Worm (Caenorhabditis elegans): Measurements from ENCODE around the gene T13H5.8.

T13H5.8 gene

ce11 chrII:8483793-8484186 lies 34.5 kb upstream of the T13H5.8 start, which contains the start of gene taap-1 (continued):
- no peak for TF ChIP-seq K11D2.4 (GFP tag; IDR thresholded peaks at IDR 0.05)

ce11 chrII:8484546-8484945 lies 33.8 kb upstream of the T13H5.8 start:
- TF ChIP-seq sdz-38 (tag; optimal IDR thresholded peaks at IDR 0.05) (no peak), gei-17 (GFP tag; optimal IDR thresholded peaks at IDR 0.05) (no peak), cebp-1 (GFP tag; IDR thresholded peaks at IDR 0.05) (no peak), cebp-1 (tag; optimal IDR thresholded peaks at IDR 0.05) (peak; percentile 31), Y56A3A.18 (GFP tag; IDR thresholded peaks at IDR 0.05) (peak; percentile 80), ztf-28 (GFP tag; IDR thresholded peaks at IDR 0.05) (no peak), F39B2.1 (GFP tag; IDR thresholded peaks at IDR 0.05) (no peak), xnd-1 (tag; optimal IDR thresholded peaks at IDR 0.05) (no peak), aptf-2 (GFP tag; conservative IDR thresholded peaks at IDR 0.05) (no peak), hmg-20 (GFP tag; IDR thresholded peaks at IDR 0.05) (no peak), unc-130 (GFP tag; optimal IDR thresholded peaks at IDR 0.05) (no peak), dox-1 (GFP tag; IDR thresholded peaks at IDR 0.05) (no peak), B0035.1 (tag; optimal IDR thresholded peaks at IDR 0.05) (no peak), lin-40 (tag; optimal IDR thresholded peaks at IDR 0.05) (no peak), Y53G8AR.9 (GFP tag; conservative IDR thresholded peaks at IDR 0.05) (0 out of 2 replicates have a peak, but pooled peaks have one; percentile 58), F37B4.10 (GFP tag; IDR thresholded peaks at IDR 0.05) (no peak), ceh-79 (tag; optimal IDR thresholded peaks at IDR 0.05) (no peak), attf-3 (GFP tag; conservative IDR thresholded peaks at IDR 0.05) (no peak), sptf-2 (GFP tag; optimal IDR thresholded peaks at IDR 0.05) (no peak), ztf-3 (GFP tag; optimal IDR thresholded peaks at IDR 0.05) (no peak), pbrm-1 (GFP tag; IDR thresholded peaks at IDR 0.05) (no peak), B0336.3 (GFP tag; IDR thresholded peaks at IDR 0.05) (peak; percentile 43; the same call in 1 of the 2 replicates), ceh-27 (GFP tag; optimal IDR thresholded peaks at IDR 0.05) (no peak), lin-54 (GFP tag; optimal IDR thresholded peaks at IDR 0.05) (no peak), hlh-12 (tag; optimal IDR thresholded peaks at IDR 0.05) (no peak), mel-28 (tag; optimal IDR thresholded peaks at IDR 0.05; ENCODE audit: borderline replicate concordance) (no peak), mxl-1 (tag; optimal IDR thresholded peaks at IDR 0.05) (no peak), madf-6 (GFP tag; IDR thresholded peaks at IDR 0.05) (no peak), hmg-1.2 (GFP tag; IDR thresholded peaks at IDR 0.05) (no peak), ets-4 (GFP tag; optimal IDR thresholded peaks at IDR 0.05) (no peak), mcd-1 (GFP tag; IDR thresholded peaks at IDR 0.05) (no peak), tbp1 (GFP tag; optimal IDR thresholded peaks at IDR 0.05) (no peak), ztf-22 (GFP tag; optimal IDR thresholded peaks at IDR 0.05) (peak; percentile 18), nhr-80 (tag; optimal IDR thresholded peaks at IDR 0.05) (peak; percentile 66)

ce11 chrII:8485603-8486002 lies 32.7 kb upstream of the T13H5.8 start, which contains the start of gene gbh-2:
Gene gbh-2 (plus strand): TSS chrII:8485879.
- TF ChIP-seq F10E7.11 (tag; optimal IDR thresholded peaks at IDR 0.05) (no peak), nhr-90 (tag; optimal IDR thresholded peaks at IDR 0.05) (no peak), nfya-2 (GFP tag; IDR thresholded peaks at IDR 0.05) (no peak), nhr-80 (tag; optimal IDR thresholded peaks at IDR 0.05) (peak; percentile 57), tlf-1 (GFP tag; optimal IDR thresholded peaks at IDR 0.05) (peak; percentile 7), tbp1 (GFP tag; optimal IDR thresholded peaks at IDR 0.05) (peak; percentile 41), let-607 (tag; optimal IDR thresholded peaks at IDR 0.05) (peak in 1 of 2 experiments; percentile 38), fkh-3 (tag; optimal IDR thresholded peaks at IDR 0.05) (no peak), F57A8.1 (GFP tag; optimal IDR thresholded peaks at IDR 0.05) (no peak), lin-40 (tag; optimal IDR thresholded peaks at IDR 0.05) (peak; percentile 14), cebp-1 (GFP tag; IDR thresholded peaks at IDR 0.05) (no peak), cebp-1 (tag; optimal IDR thresholded peaks at IDR 0.05) (peak; percentile 42), Y53F4B.3 (GFP tag; IDR thresholded peaks at IDR 0.05) (no peak), madf-10 (tag; optimal IDR thresholded peaks at IDR 0.05) (peak; percentile 25), atf-7 (tag; optimal IDR thresholded peaks at IDR 0.05) (peak; percentile 27), hlh-26 (GFP tag; conservative IDR thresholded peaks at IDR 0.05) (no peak)

Data from whole organism, young adult.